Fruit fly (Drosophila melanogaster) Kc167 (cell line): ENCODE data around the gene CG9288.

Source experiments
- Myc ChIP-seq: fragments of >200 bp; optimal IDR thresholded peaks from 2 replicates; lab custom pipeline; 2017; ENCODE audit warnings: missing external identifiers
- Sin3A ChIP-seq: fragments of >200 bp; optimal IDR thresholded peaks from 2 replicates; lab custom pipeline; 2018; ENCODE audit warnings: missing external identifiers
- h ChIP-seq: fragments of >200 bp; optimal IDR thresholded peaks from 3 replicates; lab custom pipeline; 2018; ENCODE audit warnings: missing external identifiers
- psq ChIP-seq: fragments of >200 bp; optimal IDR thresholded peaks from 2 replicates; lab custom pipeline; 2017; ENCODE audit warnings: missing external identifiers
- ttk ChIP-seq: sonication (Bioruptor generic); optimal IDR thresholded peaks from 2 replicates; lab custom pipeline; 2017; ENCODE audit warnings: missing external identifiers

DNA sequence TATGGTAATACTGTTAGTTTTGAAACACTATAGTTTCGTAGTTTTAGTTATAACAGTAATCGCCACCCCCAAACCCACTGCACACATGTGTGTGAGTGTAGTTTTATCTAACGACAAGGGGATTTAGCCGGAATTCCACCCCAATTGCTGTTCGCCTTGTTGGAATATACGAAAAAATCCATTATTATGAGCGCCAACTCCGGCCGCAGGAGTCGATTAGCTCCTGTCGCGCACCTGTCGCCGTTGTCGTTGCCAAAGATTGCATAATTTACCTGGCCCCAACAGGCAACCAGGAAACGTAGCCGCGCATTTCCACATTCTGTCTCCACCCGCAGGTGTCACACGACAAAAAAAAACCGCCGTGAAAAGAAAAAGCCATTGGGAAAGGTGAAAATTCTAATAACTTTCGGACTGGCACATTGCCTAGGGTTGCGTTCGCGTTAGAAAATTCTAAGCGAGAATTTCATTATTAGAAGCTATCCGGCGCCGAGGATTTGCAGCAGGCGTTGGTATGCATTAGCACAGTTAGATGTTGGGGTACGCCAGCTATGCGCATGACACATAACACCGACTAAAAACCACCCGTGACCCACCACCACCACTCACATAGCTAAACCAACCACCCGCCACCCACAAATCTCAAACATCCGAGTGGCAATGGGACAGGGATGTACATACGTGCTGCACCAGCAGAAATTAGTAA lies 23.9 kb downstream of the CG9288 start:
- no peak for TF ChIP-seq h (lab: Kevin White, UChicago)
- TF ChIP-seq psq (lab: Kevin White, UChicago) = no peak
- no peak for TF ChIP-seq ttk (lab: Kevin White, UChicago)
- no peak for TF ChIP-seq Myc (lab: Kevin White, UChicago)
- TF ChIP-seq Sin3A (lab: Kevin White, UChicago) = no peak
